Fruit fly (Drosophila melanogaster): ENCODE data around the gene aop.

aop gene

dm6 chr2L:2177969-2178809 lies at the start of gene aop:
aop (minus strand) TSS chr2L:2178754.
- TF ChIP-seq pan (optimal IDR thresholded peaks at IDR 0.05) (no peak), usp (GFP tag; optimal IDR thresholded peaks at IDR 0.05) (no peak), Dll (optimal IDR thresholded peaks at IDR 0.05) (no peak), CG8478 (optimal IDR thresholded peaks at IDR 0.05) (no peak), psq (optimal IDR thresholded peaks at IDR 0.05) (no peak), EcR (GFP tag; optimal IDR thresholded peaks at IDR 0.05) (no peak)

- TF ChIP-seq psq (optimal IDR thresholded peaks at IDR 0.05), result no peak
Observed at dm6 chr2L:2227316-2227715, 48.8 kb upstream of the aop start.

- TF ChIP-seq usp (GFP tag; optimal IDR thresholded peaks at IDR 0.05), result no peak
- no peak for TF ChIP-seq Dll (optimal IDR thresholded peaks at IDR 0.05)
- TF ChIP-seq CG8478 (optimal IDR thresholded peaks at IDR 0.05), result no peak
- no peak for TF ChIP-seq pan (optimal IDR thresholded peaks at IDR 0.05)
- TF ChIP-seq EcR (GFP tag; optimal IDR thresholded peaks at IDR 0.05), result no peak
- TF ChIP-seq psq (optimal IDR thresholded peaks at IDR 0.05), result no peak
Observed at dm6 chr2L:2226259-2227121, 47.9 kb upstream of the aop start, which contains the start of the genes CG15387 and sau. CG15387 (minus strand) TSS chr2L:2226294. sau (plus strand) TSS chr2L:2226342.

dm6 chr2L:2222377-2222776 lies 43.8 kb upstream of the aop start:
- TF ChIP-seq Dll (optimal IDR thresholded peaks at IDR 0.05), result no peak

- TF ChIP-seq CG8478 (optimal IDR thresholded peaks at IDR 0.05) (no peak), psq (optimal IDR thresholded peaks at IDR 0.05) (no peak), Dll (optimal IDR thresholded peaks at IDR 0.05) (no peak), usp (GFP tag; optimal IDR thresholded peaks at IDR 0.05) (no peak)
Observed at dm6 chr2L:2221649-2222150, 43.1 kb upstream of the aop start.

dm6 chr2L:2220573-2221332 lies 42.2 kb upstream of the aop start, which contains the start of gene papi:
papi (plus strand) TSS chr2L:2220748.
- TF ChIP-seq Dll (optimal IDR thresholded peaks at IDR 0.05) (no peak), EcR (GFP tag; optimal IDR thresholded peaks at IDR 0.05) (no peak), usp (GFP tag; optimal IDR thresholded peaks at IDR 0.05) (no peak), CG8478 (optimal IDR thresholded peaks at IDR 0.05) (no peak), psq (optimal IDR thresholded peaks at IDR 0.05) (no peak), pan (optimal IDR thresholded peaks at IDR 0.05) (no peak)

- no peak for TF ChIP-seq usp (GFP tag; optimal IDR thresholded peaks at IDR 0.05)
- no peak for TF ChIP-seq pan (optimal IDR thresholded peaks at IDR 0.05)
- TF ChIP-seq EcR (GFP tag; optimal IDR thresholded peaks at IDR 0.05), result no peak
- no peak for TF ChIP-seq Dll (optimal IDR thresholded peaks at IDR 0.05)
- TF ChIP-seq psq (optimal IDR thresholded peaks at IDR 0.05), result no peak
- no peak for TF ChIP-seq CG8478 (optimal IDR thresholded peaks at IDR 0.05)
Observed at dm6 chr2L:2217067-2217684, 38.6 kb upstream of the aop start, which contains the start of the genes CG15386, CG42371 and mio. CG15386 (minus strand) TSS chr2L:2217246. CG42371 (minus strand) TSS chr2L:2217246. mio (plus strand) TSS chr2L:2217290.

- no peak for TF ChIP-seq usp (GFP tag; optimal IDR thresholded peaks at IDR 0.05)
- no peak for TF ChIP-seq Dll (optimal IDR thresholded peaks at IDR 0.05)
- no peak for TF ChIP-seq pan (optimal IDR thresholded peaks at IDR 0.05)
- TF ChIP-seq CG8478 (optimal IDR thresholded peaks at IDR 0.05), result no peak
- TF ChIP-seq psq (optimal IDR thresholded peaks at IDR 0.05), result no peak
- TF ChIP-seq EcR (GFP tag; optimal IDR thresholded peaks at IDR 0.05), result no peak
Observed at dm6 chr2L:2216065-2216464, 37.5 kb upstream of the aop start, which contains the start of gene daed. daed (minus strand) TSS chr2L:2216311.

- no peak for TF ChIP-seq usp (GFP tag; optimal IDR thresholded peaks at IDR 0.05)
- TF ChIP-seq EcR (GFP tag; optimal IDR thresholded peaks at IDR 0.05), result no peak
- no peak for TF ChIP-seq CG8478 (optimal IDR thresholded peaks at IDR 0.05)
Observed at dm6 chr2L:2214004-2214403, 35.5 kb upstream of the aop start, which contains the start of the genes Uch and CG34174. Uch (minus strand) TSS chr2L:2214211. CG34174 (plus strand) TSS chr2L:2214266.

- TF ChIP-seq usp (GFP tag; optimal IDR thresholded peaks at IDR 0.05) (no peak), psq (optimal IDR thresholded peaks at IDR 0.05) (no peak), EcR (GFP tag; optimal IDR thresholded peaks at IDR 0.05) (no peak), Dll (optimal IDR thresholded peaks at IDR 0.05) (no peak), pan (optimal IDR thresholded peaks at IDR 0.05) (no peak), CG8478 (optimal IDR thresholded peaks at IDR 0.05) (no peak)
Observed at dm6 chr2L:2212478-2212877, 33.9 kb upstream of the aop start, which contains the start of gene CG15385. CG15385 (minus strand) TSS chr2L:2212571.

- TF ChIP-seq pan (optimal IDR thresholded peaks at IDR 0.05), result no peak
- no peak for TF ChIP-seq Dll (optimal IDR thresholded peaks at IDR 0.05)
- no peak for TF ChIP-seq EcR (GFP tag; optimal IDR thresholded peaks at IDR 0.05)
- no peak for TF ChIP-seq psq (optimal IDR thresholded peaks at IDR 0.05)
- no peak for TF ChIP-seq usp (GFP tag; optimal IDR thresholded peaks at IDR 0.05)
- no peak for TF ChIP-seq CG8478 (optimal IDR thresholded peaks at IDR 0.05)
Observed at dm6 chr2L:2209002-2209401, 30.4 kb upstream of the aop start, which contains the start of gene CG33124. CG33124 (minus strand) TSS chr2L:2209102.

Data from whole organism.